Fruit fly (Drosophila melanogaster): ENCODE results near the gene Ip259.
A peak's percentile ranks its signal among the peaks of the same experiment; 100 is the strongest.

Gene Ip259

DNA sequence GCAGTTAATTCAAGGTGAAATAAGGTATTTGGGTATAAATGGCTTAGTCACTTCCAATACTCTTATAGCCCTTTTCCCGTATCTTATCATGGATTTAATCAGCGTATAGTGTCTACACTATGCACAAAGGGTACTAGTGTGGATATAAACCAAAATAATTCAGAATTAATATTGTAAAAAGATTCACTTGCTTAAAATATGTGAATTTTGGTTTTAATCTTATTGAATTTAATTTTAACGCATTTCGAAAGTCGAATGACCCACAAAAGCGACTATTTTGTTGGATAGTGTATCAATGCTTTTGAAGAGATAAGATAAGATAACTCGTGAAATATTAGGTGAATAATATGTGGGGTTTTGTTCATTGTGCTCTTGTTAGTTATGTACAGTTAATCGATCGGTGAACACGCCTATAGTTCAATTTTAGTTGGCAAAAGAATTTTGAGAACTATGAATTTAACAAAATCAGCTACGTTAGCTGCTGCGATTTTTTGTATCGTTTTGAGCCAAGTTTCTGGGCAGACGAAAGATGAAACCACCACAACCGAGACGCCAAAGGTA, 26.2 kb upstream of the Ip259 start, which contains the start of gene CG5096 (continued):
- TF ChIP-seq Aef1 (GFP tag; IDR thresholded peaks at IDR 0.05) (peak; percentile 88), D (optimal IDR thresholded peaks at IDR 0.05) (no peak), D (GFP tag; optimal IDR thresholded peaks at IDR 0.05) (peak; percentile 64), CG10565 (GFP tag; optimal IDR thresholded peaks at IDR 0.05) (no peak), CG4617 (GFP tag; optimal IDR thresholded peaks at IDR 0.05; ENCODE audit: borderline replicate concordance) (peak; percentile 45), Usf (GFP tag; optimal IDR thresholded peaks at IDR 0.05) (peak; percentile 49), nerfin-1 (tag; optimal IDR thresholded peaks at IDR 0.05) (peak; percentile 82), CG9932 (GFP tag; IDR thresholded peaks at IDR 0.05) (peak; percentile 81), Trl (optimal IDR thresholded peaks at IDR 0.05) (no peak), Trl (GFP tag; optimal IDR thresholded peaks at IDR 0.05) (peak; percentile 74), maf-S (GFP tag; optimal IDR thresholded peaks at IDR 0.05) (peak; percentile 67), Sox102F (GFP tag; optimal IDR thresholded peaks at IDR 0.05) (peak; percentile 91), crol (GFP tag; IDR thresholded peaks at IDR 0.05) (no peak), HLHmδ (GFP tag; optimal IDR thresholded peaks at IDR 0.05) (no peak), CG11723 (GFP tag; optimal IDR thresholded peaks at IDR 0.05) (peak; percentile 70), Mes4 (GFP tag; optimal IDR thresholded peaks at IDR 0.05) (peak; percentile 29), Opbp (GFP tag; IDR thresholded peaks at IDR 0.05; ENCODE audit: partially characterized antibody) (no peak), CG10274 (GFP tag; optimal IDR thresholded peaks at IDR 0.05) (peak; percentile 46), nmo (GFP tag; optimal IDR thresholded peaks at IDR 0.05) (peak; percentile 88), CG14710 (tag; optimal IDR thresholded peaks at IDR 0.05) (peak; percentile 67), CG4282 (GFP tag; optimal IDR thresholded peaks at IDR 0.05) (peak; percentile 2), h (optimal IDR thresholded peaks at IDR 0.05) (no peak), CG5180 (GFP tag; optimal IDR thresholded peaks at IDR 0.05) (peak; percentile 78), Sin3A (optimal IDR thresholded peaks at IDR 0.05) (no peak), CG11093 (GFP tag; IDR thresholded peaks at IDR 0.05) (peak; percentile 65; the same call in 1 of the 3 replicates), slp2 (GFP tag; optimal IDR thresholded peaks at IDR 0.05) (peak; percentile 47), Nf-YC (tag; optimal IDR thresholded peaks at IDR 0.05) (peak; percentile 69), Vsx1 (GFP tag; optimal IDR thresholded peaks at IDR 0.05) (peak; percentile 67), CkIIα-i1 (GFP tag; IDR thresholded peaks at IDR 0.05) (no peak), nom (GFP tag; optimal IDR thresholded peaks at IDR 0.05) (no peak), scrt (GFP tag; optimal IDR thresholded peaks at IDR 0.05) (peak; percentile 90), bigmax (GFP tag; optimal IDR thresholded peaks at IDR 0.05) (peak; percentile 40), CG14050 (GFP tag; IDR thresholded peaks at IDR 0.05) (peak; percentile 87), mld (GFP tag; IDR thresholded peaks at IDR 0.05; ENCODE audit: partially characterized antibody) (no peak), gsb (GFP tag; IDR thresholded peaks at IDR 0.05) (peak; percentile 84), crc (GFP tag; optimal IDR thresholded peaks at IDR 0.05) (peak; percentile 79), YL-1 (GFP tag; optimal IDR thresholded peaks at IDR 0.05) (peak; percentile 35), kni (GFP tag; optimal IDR thresholded peaks at IDR 0.05) (no peak), MTF-1 (GFP tag; optimal IDR thresholded peaks at IDR 0.05; ENCODE audit: borderline replicate concordance) (peak; percentile 60), odd (GFP tag; optimal IDR thresholded peaks at IDR 0.05) (peak; percentile 75), tap (tag; optimal IDR thresholded peaks at IDR 0.05) (peak; percentile 94), Hey (tag; optimal IDR thresholded peaks at IDR 0.05) (no peak), mirr (GFP tag; optimal IDR thresholded peaks at IDR 0.05) (peak; percentile 91), zf30C (GFP tag; optimal IDR thresholded peaks at IDR 0.05) (no peak), CG4404 (GFP tag; IDR thresholded peaks at IDR 0.05) (no peak), cas (GFP tag; IDR thresholded peaks at IDR 0.05) (peak; percentile 76; the same call in 1 of the 2 replicates), GATAe (GFP tag; conservative IDR thresholded peaks at IDR 0.05) (peak; percentile 100), ab (GFP tag; optimal IDR thresholded peaks at IDR 0.05) (no peak), CG15073 (GFP tag; optimal IDR thresholded peaks at IDR 0.05) (peak; percentile 16), CG4707 (GFP tag; optimal IDR thresholded peaks at IDR 0.05) (peak; percentile 64), lola (GFP tag; optimal IDR thresholded peaks at IDR 0.05) (peak in 1 of 3 experiments; percentile 58)
